Worm (Caenorhabditis elegans): ENCODE results near the gene cct-1.

ce11 chrII:8177095-8177494 is 8.1 kb upstream of the cct-1 start, which contains the start of gene acr-14:
- TF ChIP-seq pbrm-1 (GFP tag; IDR thresholded peaks at IDR 0.05) = no peak
- TF ChIP-seq mel-28 (tag; optimal IDR thresholded peaks at IDR 0.05; ENCODE audit: borderline replicate concordance) = no peak
- no peak for TF ChIP-seq F49E8.2 (tag; optimal IDR thresholded peaks at IDR 0.05; ENCODE audit: insufficient read depth)
- TF ChIP-seq egl-44 (GFP tag; IDR thresholded peaks at IDR 0.05) = no peak
- TF ChIP-seq madf-6 (GFP tag; IDR thresholded peaks at IDR 0.05) = no peak
- TF ChIP-seq ekl-4 (GFP tag; IDR thresholded peaks at IDR 0.05) = no peak
- TF ChIP-seq sea-2 (GFP tag; IDR thresholded peaks at IDR 0.05) = no peak
- no peak for TF ChIP-seq him-1 (tag; optimal IDR thresholded peaks at IDR 0.05)
- TF ChIP-seq akir-1 (GFP tag; optimal IDR thresholded peaks at IDR 0.05) = no peak
- no peak for TF ChIP-seq lin-35 (GFP tag; optimal IDR thresholded peaks at IDR 0.05)

Data from whole organism, young adult.